Fruit fly (Drosophila melanogaster) whole organism, wandering third instar larva: ENCODE data around the gene mew.

ENCODE experiments used
- Abd-B ChIP-seq: fragments of >200 bp; optimal IDR thresholded peaks from 2 replicates; lab custom pipeline; 2017; ENCODE audit warnings: missing biosample characterization, missing genetic modification characterization
- Dfd ChIP-seq: fragments of >200 bp; optimal IDR thresholded peaks from 2 replicates; lab custom pipeline; 2017; ENCODE audit warnings: missing biosample characterization, missing genetic modification characterization
- GATAd ChIP-seq: sonication (Bioruptor generic); optimal IDR thresholded peaks from 2 replicates; lab custom pipeline; 2016; ENCODE audit warnings: missing biosample characterization, missing genetic modification characterization
- HLH106 ChIP-seq: fragments of 200-800 bp; optimal IDR thresholded peaks from 3 replicates; lab custom pipeline; 2019; ENCODE audit warnings: missing biosample characterization, mild to moderate bottlenecking, missing genetic modification characterization, moderate library complexity
- Hr83 ChIP-seq: fragments of 200-300 bp; sonication (Bioruptor generic); optimal IDR thresholded peaks from 2 replicates; lab custom pipeline; 2016; ENCODE audit warnings: missing biosample characterization, mild to moderate bottlenecking, missing genetic modification characterization, moderate library complexity; ENCODE audit not compliant: poor library complexity, severe bottlenecking
- OdsH ChIP-seq: fragments of 200-800 bp; sonication (Bioruptor generic); optimal IDR thresholded peaks from 2 replicates; lab custom pipeline; 2016; ENCODE audit warnings: missing biosample characterization, mild to moderate bottlenecking, missing genetic modification characterization
- Vsx2 ChIP-seq: fragments of 200-300, 225-300 bp; sonication (Bioruptor generic); optimal IDR thresholded peaks from 2 replicates; lab custom pipeline; 2018; ENCODE audit warnings: missing biosample characterization, missing genetic modification characterization; ENCODE audit not compliant: partially characterized antibody
- dsf ChIP-seq: sonication (Bioruptor generic); optimal IDR thresholded peaks from 2 replicates; lab custom pipeline; 2016; ENCODE audit warnings: missing biosample characterization, missing genetic modification characterization, borderline replicate concordance
- fru ChIP-seq: fragments of 200-800 bp; sonication (Bioruptor generic); optimal IDR thresholded peaks from 3 replicates; lab custom pipeline; 2016; ENCODE audit warnings: missing biosample characterization, mild to moderate bottlenecking, missing genetic modification characterization
- h ChIP-seq: fragments of 200-800 bp; sonication (Bioruptor generic); optimal IDR thresholded peaks from 3 replicates; lab custom pipeline; 2016; ENCODE audit warnings: missing biosample characterization, mild to moderate bottlenecking, missing genetic modification characterization
- pan ChIP-seq: fragments of >200 bp; optimal IDR thresholded peaks from 2 replicates; lab custom pipeline; 2017
- psq ChIP-seq: fragments of 200-800 bp; sonication (Bioruptor generic); optimal IDR thresholded peaks from 3 replicates; lab custom pipeline; 2017; ENCODE audit warnings: missing biosample characterization, mild to moderate bottlenecking, missing genetic modification characterization, moderate library complexity
- usp ChIP-seq: fragments of >200 bp; optimal IDR thresholded peaks from 2 replicates; lab custom pipeline; 2017; ENCODE audit warnings: missing biosample characterization, missing genetic modification characterization

- TF ChIP-seq OdsH (GFP tag; lab: Kevin White, UChicago) = no peak
- no peak for TF ChIP-seq dsf
- TF ChIP-seq HLH106 (tag; lab: Kevin White, UChicago) = peak; percentile 36
- TF ChIP-seq pan = no peak
- no peak for TF ChIP-seq usp (GFP tag; lab: Kevin White, UChicago)
- TF ChIP-seq psq (GFP tag; lab: Kevin White, UChicago) = peak; percentile 26
- no peak for TF ChIP-seq Dfd (GFP tag; lab: Kevin White, UChicago)
- TF ChIP-seq h (GFP tag; lab: Kevin White, UChicago) = peak; percentile 53
- no peak for TF ChIP-seq GATAd (GFP tag; lab: Kevin White, UChicago)
- TF ChIP-seq fru (GFP tag; lab: Kevin White, UChicago) = peak; percentile 59
- TF ChIP-seq Vsx2 (GFP tag; lab: Kevin White, UChicago) = no peak
- no peak for TF ChIP-seq Hr83 (GFP tag; lab: Kevin White, UChicago)
- no peak for TF ChIP-seq Abd-B (GFP tag; lab: Kevin White, UChicago)
Measured at dm6 chrX:13221311-13221710, 37.0 kb downstream of the mew start.
